Worm (Caenorhabditis elegans) whole organism, L3 larva: ENCODE results near the gene drap-1.

Experiments used
- R02D3.7 ChIP-seq: fragments of 150-350 bp; optimal IDR thresholded peaks from 2 replicates; lab custom pipeline; 2014; ENCODE audit warnings: missing biosample characterization, missing genetic modification characterization
- ZK546.5 ChIP-seq: sonication (generic microtip); optimal IDR thresholded peaks from 2 replicates; lab custom pipeline; 2017; ENCODE audit warnings: missing biosample characterization, missing genetic modification characterization
- aly-2 ChIP-seq: fragments of 150-350 bp; optimal IDR thresholded peaks from 2 replicates; lab custom pipeline; 2014; ENCODE audit warnings: missing biosample characterization, missing genetic modification characterization
- ama-1 ChIP-seq: fragments of 150-350 bp; optimal IDR thresholded peaks from 2 replicates; lab custom pipeline; 2018
- ceh-16 ChIP-seq: sonication (generic microtip); optimal IDR thresholded peaks from 2 replicates; lab custom pipeline; 2017; ENCODE audit warnings: missing biosample characterization, missing genetic modification characterization
- ceh-28 ChIP-seq: fragments of 150-350 bp; optimal IDR thresholded peaks from 2 replicates; lab custom pipeline; 2014; ENCODE audit warnings: missing biosample characterization, missing genetic modification reagents, missing genetic modification characterization
- ceh-82 ChIP-seq: fragments of 150-350 bp; optimal IDR thresholded peaks from 2 replicates; lab custom pipeline; 2014; ENCODE audit warnings: missing biosample characterization, missing genetic modification characterization
- ceh-9 ChIP-seq: sonication (generic microtip); optimal IDR thresholded peaks from 2 replicates; lab custom pipeline; 2018; ENCODE audit warnings: missing biosample characterization, missing genetic modification characterization
- daf-12 ChIP-seq: fragments of 150-350 bp; optimal IDR thresholded peaks from 2 replicates; lab custom pipeline; 2014; ENCODE audit warnings: missing biosample characterization, missing genetic modification reagents, missing genetic modification characterization
- egl-27 ChIP-seq: sonication (generic microtip); optimal IDR thresholded peaks from 4 replicates; lab custom pipeline; 2017; ENCODE audit warnings: missing biosample characterization, missing genetic modification reagents, missing genetic modification characterization
- egl-5 ChIP-seq: fragments of 150-350 bp; optimal IDR thresholded peaks from 2 replicates; lab custom pipeline; 2017; ENCODE audit warnings: missing biosample characterization, missing genetic modification reagents, missing genetic modification characterization, inconsistent platforms
- elt-1 ChIP-seq: fragments of 150-350 bp; optimal IDR thresholded peaks from 2 replicates; lab custom pipeline; 2014; ENCODE audit warnings: missing biosample characterization, missing genetic modification characterization
- elt-2 ChIP-seq: sonication (generic microtip); optimal IDR thresholded peaks from 2 replicates; lab custom pipeline; 2016; ENCODE audit warnings: missing genetic modification reagents, mild to moderate bottlenecking, missing genetic modification characterization, missing compliant biosample characterization
- elt-3 ChIP-seq, 3 experiments: fragments of 150-350 bp in 1 of 3; sonication (generic microtip) in 2 of 3; optimal IDR thresholded peaks; 2 replicates in 2 of 3; 4 replicates in 1 of 3; lab custom pipeline; 2014 to 2017; ENCODE audit warnings: missing biosample characterization in 3 of 3, missing genetic modification characterization in 3 of 3
- eor-1 ChIP-seq, 2 experiments: fragments of 150-350 bp; optimal IDR thresholded peaks; 2 replicates each; lab custom pipeline; 2014 to 2018; ENCODE audit warnings: missing biosample characterization in 2 of 2, missing genetic modification characterization in 2 of 2
- fkh-10 ChIP-seq: sonication (generic microtip); optimal IDR thresholded peaks from 2 replicates; lab custom pipeline; 2017; ENCODE audit warnings: missing biosample characterization, missing genetic modification reagents, missing genetic modification characterization
- fkh-2 ChIP-seq: fragments of 150-350 bp; optimal IDR thresholded peaks from 2 replicates; lab custom pipeline; 2014; ENCODE audit warnings: missing biosample characterization, missing genetic modification reagents, missing genetic modification characterization
- fos-1 ChIP-seq: fragments of 150-350 bp; optimal IDR thresholded peaks from 2 replicates; lab custom pipeline; 2014; ENCODE audit warnings: missing biosample characterization, missing genetic modification characterization
- hmg-11 ChIP-seq: sonication (generic microtip); optimal IDR thresholded peaks from 2 replicates; lab custom pipeline; 2016; ENCODE audit warnings: missing genetic modification characterization, missing compliant biosample characterization
- jun-1 ChIP-seq: fragments of 150-350 bp; optimal IDR thresholded peaks from 2 replicates; lab custom pipeline; 2014; ENCODE audit warnings: missing biosample characterization, missing genetic modification reagents, missing genetic modification characterization
- lin-15B ChIP-seq: fragments of 150-350 bp; optimal IDR thresholded peaks from 2 replicates; lab custom pipeline; 2014; ENCODE audit warnings: missing biosample characterization, missing genetic modification characterization
- lin-39 ChIP-seq: fragments of 150-350 bp; optimal IDR thresholded peaks from 2 replicates; lab custom pipeline; 2018; ENCODE audit warnings: missing biosample characterization, missing genetic modification reagents, missing genetic modification characterization
- lsy-12 ChIP-seq: sonication (generic microtip); optimal IDR thresholded peaks from 2 replicates; lab custom pipeline; 2016; ENCODE audit warnings: mild to moderate bottlenecking, missing genetic modification characterization, missing compliant biosample characterization
- mdl-1 ChIP-seq: fragments of 150-350 bp; optimal IDR thresholded peaks from 2 replicates; lab custom pipeline; 2014; ENCODE audit warnings: missing biosample characterization, missing genetic modification characterization
- mml-1 ChIP-seq: fragments of 150-350 bp; sonication (generic microtip); optimal IDR thresholded peaks from 3 replicates; lab custom pipeline; 2014; ENCODE audit warnings: missing biosample characterization, missing genetic modification characterization
- nfya-1 ChIP-seq: sonication (generic microtip); optimal IDR thresholded peaks from 2 replicates; lab custom pipeline; 2017; ENCODE audit warnings: missing genetic modification characterization, mild to moderate bottlenecking, missing compliant biosample characterization, antibody characterized with exemption, moderate library complexity; ENCODE audit not compliant: insufficient read depth
- nhr-11 ChIP-seq: fragments of 150-350 bp; optimal IDR thresholded peaks from 2 replicates; lab custom pipeline; 2014; ENCODE audit warnings: missing biosample characterization, missing genetic modification characterization
- nhr-12 ChIP-seq: fragments of 150-350 bp; optimal IDR thresholded peaks from 2 replicates; lab custom pipeline; 2014; ENCODE audit warnings: missing biosample characterization, missing genetic modification characterization
- nhr-23 ChIP-seq: fragments of 150-350 bp; optimal IDR thresholded peaks from 2 replicates; lab custom pipeline; 2014; ENCODE audit warnings: missing biosample characterization, missing genetic modification reagents, missing genetic modification characterization
- nhr-237 ChIP-seq: fragments of 150-350 bp; optimal IDR thresholded peaks from 2 replicates; lab custom pipeline; 2014; ENCODE audit warnings: missing biosample characterization, missing genetic modification characterization
- nhr-25 ChIP-seq: sonication (generic microtip); optimal IDR thresholded peaks from 2 replicates; lab custom pipeline; 2017; ENCODE audit warnings: missing biosample characterization, missing genetic modification characterization
- nhr-28 ChIP-seq: fragments of 150-350 bp; optimal IDR thresholded peaks from 2 replicates; lab custom pipeline; 2014; ENCODE audit warnings: missing biosample characterization, missing genetic modification characterization
- nhr-43 ChIP-seq: sonication (generic microtip); optimal IDR thresholded peaks from 2 replicates; lab custom pipeline; 2016; ENCODE audit warnings: mild to moderate bottlenecking, missing genetic modification characterization, missing compliant biosample characterization; ENCODE audit not compliant: poor library complexity, severe bottlenecking
- nhr-67 ChIP-seq: fragments of 150-350 bp; optimal IDR thresholded peaks from 2 replicates; lab custom pipeline; 2014; ENCODE audit warnings: missing biosample characterization, missing genetic modification characterization
- nhr-76 ChIP-seq: fragments of 150-350 bp; sonication (generic microtip); optimal IDR thresholded peaks from 5 replicates; lab custom pipeline; 2014; ENCODE audit warnings: missing biosample characterization, missing genetic modification characterization
- nhr-77 ChIP-seq: fragments of 150-350 bp; optimal IDR thresholded peaks from 2 replicates; lab custom pipeline; 2014; ENCODE audit warnings: missing biosample characterization, missing genetic modification characterization
- pha-4 ChIP-seq: fragments of 150-350 bp; optimal IDR thresholded peaks from 2 replicates; lab custom pipeline; 2014; ENCODE audit warnings: missing biosample characterization, missing genetic modification reagents, missing genetic modification characterization
- pqm-1 ChIP-seq: fragments of 150-350 bp; optimal IDR thresholded peaks from 2 replicates; lab custom pipeline; 2017; ENCODE audit warnings: missing biosample characterization, missing genetic modification characterization, inconsistent platforms
- sea-2 ChIP-seq: fragments of 150-350 bp; sonication (generic microtip); optimal IDR thresholded peaks from 4 replicates; lab custom pipeline; 2014; ENCODE audit warnings: missing biosample characterization, missing genetic modification reagents, missing genetic modification characterization
- skn-1 ChIP-seq: fragments of 150-350 bp; optimal IDR thresholded peaks from 2 replicates; lab custom pipeline; 2014; ENCODE audit warnings: missing biosample characterization, missing genetic modification characterization
- snpc-4 ChIP-seq: fragments of 150-350 bp; optimal IDR thresholded peaks from 2 replicates; lab custom pipeline; 2014; ENCODE audit warnings: missing biosample characterization, missing genetic modification characterization
- tbx-2 ChIP-seq: sonication (generic microtip); optimal IDR thresholded peaks from 2 replicates; lab custom pipeline; 2016; ENCODE audit warnings: mild to moderate bottlenecking, missing genetic modification characterization, missing compliant biosample characterization
- unc-39 ChIP-seq: sonication (generic microtip); optimal IDR thresholded peaks from 4 replicates; lab custom pipeline; 2017; ENCODE audit warnings: missing biosample characterization, missing genetic modification characterization
- unc-62 ChIP-seq: fragments of 150-350 bp; sonication (generic microtip); optimal IDR thresholded peaks from 4 replicates; lab custom pipeline; 2014; ENCODE audit warnings: missing biosample characterization, missing genetic modification reagents, missing genetic modification characterization
- zag-1 ChIP-seq: fragments of 150-350 bp; optimal IDR thresholded peaks from 2 replicates; lab custom pipeline; 2014; ENCODE audit warnings: missing biosample characterization, missing genetic modification characterization
- ztf-11 ChIP-seq: fragments of 150-350 bp; optimal IDR thresholded peaks from 2 replicates; lab custom pipeline; 2014; ENCODE audit warnings: missing biosample characterization, missing genetic modification characterization
- ztf-4 ChIP-seq: fragments of 150-350 bp; optimal IDR thresholded peaks from 2 replicates; lab custom pipeline; 2014; ENCODE audit warnings: missing biosample characterization, missing genetic modification characterization

The drap-1 gene

ce11 chrV:9733920-9734454 is 4.1 kb downstream of the drap-1 start, which contains the start of gene cal-7:
Gene cal-7, plus strand, starts transcription at chrV:9734103.
- TF ChIP-seq nhr-11, result no peak
- no peak for TF ChIP-seq nhr-67 (tag; lab: Kevin White, UChicago)
- no peak for TF ChIP-seq elt-1 (tag; lab: Kevin White, UChicago)
- TF ChIP-seq lin-39 (tag; lab: Kevin White, UChicago), result no peak
- no peak for TF ChIP-seq skn-1
- TF ChIP-seq hmg-11 (tag; lab: Kevin White, UChicago), result no peak
- TF ChIP-seq snpc-4 (tag; lab: Kevin White, UChicago), result no peak
- TF ChIP-seq nhr-76 (tag; lab: Kevin White, UChicago), result no peak
- peak; percentile 1 for TF ChIP-seq fkh-10
- TF ChIP-seq ZK546.5 (tag; lab: Kevin White, UChicago), result no peak
- TF ChIP-seq elt-3 (tag; optimal IDR thresholded peaks at IDR 0.05; lab: Kevin White, UChicago), result no peak
- TF ChIP-seq fos-1 (tag; lab: Kevin White, UChicago), result no peak
- TF ChIP-seq nhr-43, result no peak
- TF ChIP-seq pha-4, result peak; percentile 1
- TF ChIP-seq ceh-82 (tag; lab: Kevin White, UChicago), result no peak
- no peak for TF ChIP-seq nhr-25
- no peak for TF ChIP-seq ztf-4 (tag; lab: Kevin White, UChicago)
- TF ChIP-seq fkh-2 (tag; lab: Kevin White, UChicago), result no peak
- TF ChIP-seq sea-2, result no peak
- no peak for TF ChIP-seq ztf-11
- TF ChIP-seq lin-15B (tag; lab: Kevin White, UChicago), result no peak
- no peak for TF ChIP-seq egl-27 (tag; lab: Kevin White, UChicago)
- TF ChIP-seq nhr-237 (tag; lab: Kevin White, UChicago), result no peak
- TF ChIP-seq tbx-2 (tag; lab: Kevin White, UChicago), result peak; percentile 27
- no peak for TF ChIP-seq eor-1 (tag; optimal IDR thresholded peaks at IDR 0.05; lab: Kevin White, UChicago)
- no peak for TF ChIP-seq nhr-23 (tag; lab: Kevin White, UChicago)
- peak; percentile 46 for TF ChIP-seq ama-1 (lab: Kevin White, UChicago)
- TF ChIP-seq nhr-12, result no peak
- no peak for TF ChIP-seq unc-62 (GFP tag; lab: Kevin White, UChicago)
- no peak for TF ChIP-seq zag-1 (tag; lab: Kevin White, UChicago)
- TF ChIP-seq aly-2 (tag; lab: Kevin White, UChicago), result no peak
- TF ChIP-seq jun-1 (tag; lab: Kevin White, UChicago), result no peak
- TF ChIP-seq unc-39, result no peak
- no peak for TF ChIP-seq daf-12 (tag; lab: Kevin White, UChicago)
- no peak for TF ChIP-seq ceh-9
- TF ChIP-seq egl-5 (tag; lab: Kevin White, UChicago), result no peak
- no peak for TF ChIP-seq mdl-1 (tag; lab: Kevin White, UChicago)
- no peak for TF ChIP-seq pqm-1 (tag; lab: Kevin White, UChicago)
- no peak for TF ChIP-seq elt-2 (tag; lab: Kevin White, UChicago)
- TF ChIP-seq nfya-1 (tag; lab: Kevin White, UChicago), result no peak
- peak; percentile 12 for TF ChIP-seq lsy-12 (tag; lab: Kevin White, UChicago)
- no peak for TF ChIP-seq ceh-16 (tag; lab: Kevin White, UChicago)
- TF ChIP-seq ceh-28 (tag; lab: Kevin White, UChicago), result peak; percentile 30
- TF ChIP-seq nhr-77 (tag; lab: Kevin White, UChicago), result no peak
- no peak for TF ChIP-seq nhr-28
- no peak for TF ChIP-seq mml-1 (tag; lab: Kevin White, UChicago)
- no peak for TF ChIP-seq R02D3.7
